Fruit fly (Drosophila melanogaster) whole organism, embryonic: Measurements from ENCODE around the gene ssh.

Source experiments
- Blimp-1 ChIP-seq: fragments of 200-800 bp; sonication (Bioruptor generic); optimal IDR thresholded peaks from 3 replicates; lab custom pipeline; 2018; ENCODE audit warnings: missing biosample characterization, missing genetic modification characterization, mild to moderate bottlenecking, moderate library complexity, missing genetic modification reagents
- CG10147 ChIP-seq: fragments of 200-800 bp; sonication (Bioruptor generic); optimal IDR thresholded peaks from 2 replicates; lab custom pipeline; 2019; ENCODE audit warnings: missing biosample characterization, mild to moderate bottlenecking, missing genetic modification characterization, moderate library complexity
- CG11247 ChIP-seq: fragments of 200-800 bp; sonication (Bioruptor generic); IDR thresholded peaks from 2 replicates; pipeline ENCODE4 v1.3.6; 2022; ENCODE audit warnings: missing biosample characterization, missing genetic modification characterization
- CG11696 ChIP-seq: fragments of 200-800 bp; sonication (Bioruptor generic); IDR thresholded peaks from 2 replicates; pipeline ENCODE4 v1.3.6; 2022; ENCODE audit warnings: missing biosample characterization, missing genetic modification characterization
- CG11723 ChIP-seq: fragments of 200-800 bp; sonication (Bioruptor generic); optimal IDR thresholded peaks from 2 replicates; lab custom pipeline; 2017; ENCODE audit warnings: missing biosample characterization, mild to moderate bottlenecking, missing genetic modification characterization
- CG1233 ChIP-seq: fragments of 200-800 bp; sonication (Bioruptor generic); optimal IDR thresholded peaks from 4 replicates; lab custom pipeline; 2018; ENCODE audit warnings: missing biosample characterization, mild to moderate bottlenecking, missing genetic modification characterization
- CG12942 ChIP-seq: fragments of 200-800 bp; sonication (Bioruptor generic); optimal IDR thresholded peaks from 3 replicates; lab custom pipeline; 2016; ENCODE audit warnings: missing biosample characterization, missing genetic modification characterization
- CG15011 ChIP-seq: fragments of 200-800 bp; sonication (Bioruptor generic); optimal IDR thresholded peaks from 3 replicates; lab custom pipeline; 2018; ENCODE audit warnings: missing biosample characterization, mild to moderate bottlenecking, missing genetic modification characterization
- CG1529 ChIP-seq: fragments of 200-800 bp; sonication (Bioruptor generic); optimal IDR thresholded peaks from 3 replicates; lab custom pipeline; 2018; ENCODE audit warnings: missing biosample characterization, missing genetic modification characterization
- CG15479 ChIP-seq: fragments of 200-800 bp; sonication (Bioruptor generic); optimal IDR thresholded peaks from 3 replicates; lab custom pipeline; 2019; ENCODE audit warnings: missing biosample characterization, mild to moderate bottlenecking, missing genetic modification characterization, moderate library complexity
- CG16813 ChIP-seq: fragments of 200-800 bp; sonication (Bioruptor generic); IDR thresholded peaks from 3 replicates; pipeline ENCODE4 v1.3.6; 2022; ENCODE audit warnings: missing biosample characterization, missing genetic modification characterization; ENCODE audit not compliant: partially characterized antibody
- CG17612 ChIP-seq: fragments of 200-800 bp; sonication (Bioruptor generic); IDR thresholded peaks from 2 replicates; pipeline ENCODE4 v1.3.6; 2022; ENCODE audit warnings: missing biosample characterization, missing genetic modification characterization
- CG2712 ChIP-seq: fragments of 200-800 bp; optimal IDR thresholded peaks from 3 replicates; lab custom pipeline; 2019; ENCODE audit warnings: missing biosample characterization, mild to moderate bottlenecking, missing genetic modification characterization, moderate library complexity
- CG2889 ChIP-seq: fragments of 200-800 bp; sonication (Bioruptor generic); IDR thresholded peaks from 3 replicates; pipeline ENCODE4 v1.3.6; 2022; ENCODE audit warnings: missing biosample characterization, missing genetic modification characterization
- CG3847 ChIP-seq: fragments of 200-800 bp; sonication (Bioruptor generic); IDR thresholded peaks from 2 replicates; pipeline ENCODE4 v1.3.6; 2022; ENCODE audit warnings: missing biosample characterization, missing genetic modification characterization
- CG4328 ChIP-seq: fragments of 200-800 bp; sonication (Bioruptor generic); optimal IDR thresholded peaks from 3 replicates; lab custom pipeline; 2017; ENCODE audit warnings: missing biosample characterization, missing genetic modification reagents, missing genetic modification characterization
- CG6689 ChIP-seq: fragments of 200-800 bp; sonication (Bioruptor generic); IDR thresholded peaks from 2 replicates; pipeline ENCODE4 v1.3.6; 2022; ENCODE audit warnings: missing biosample characterization, missing genetic modification characterization
- CG7271 ChIP-seq: fragments of 200-800 bp; sonication (Bioruptor generic); optimal IDR thresholded peaks from 2 replicates; lab custom pipeline; 2018; ENCODE audit warnings: missing biosample characterization, mild to moderate bottlenecking, missing genetic modification characterization, moderate library complexity
- CG9215 ChIP-seq: fragments of 200-800 bp; sonication (Bioruptor generic); IDR thresholded peaks from 2 replicates; pipeline ENCODE4 v1.3.6; 2022; ENCODE audit warnings: missing biosample characterization, missing genetic modification characterization
- CG9437 ChIP-seq: fragments of 200-800 bp; sonication (Bioruptor generic); optimal IDR thresholded peaks from 2 replicates; lab custom pipeline; 2018; ENCODE audit warnings: missing biosample characterization, mild to moderate bottlenecking, missing genetic modification characterization
- CHES-1-like ChIP-seq: fragments of 200-800 bp; sonication (Bioruptor generic); optimal IDR thresholded peaks from 2 replicates; lab custom pipeline; 2016; ENCODE audit warnings: missing biosample characterization, missing genetic modification characterization
- CTCF ChIP-seq: fragments of 200-800 bp; sonication (Bioruptor generic); optimal IDR thresholded peaks from 2 replicates; lab custom pipeline; 2017; ENCODE audit warnings: missing biosample characterization, mild to moderate bottlenecking, missing genetic modification characterization, moderate library complexity
- Elba2 ChIP-seq: fragments of 200-800 bp; sonication (Bioruptor generic); optimal IDR thresholded peaks from 3 replicates; lab custom pipeline; 2016; ENCODE audit warnings: missing biosample characterization, missing genetic modification characterization
- H2.0 ChIP-seq: fragments of 200-800 bp; sonication (Bioruptor generic); IDR thresholded peaks from 2 replicates; pipeline ENCODE4 v1.3.6; 2022; ENCODE audit warnings: missing biosample characterization, missing genetic modification characterization
- HLHmδ ChIP-seq: fragments of 200-800 bp; sonication (Bioruptor generic); optimal IDR thresholded peaks from 2 replicates; lab custom pipeline; 2018; ENCODE audit warnings: missing biosample characterization, mild to moderate bottlenecking, missing genetic modification characterization, moderate library complexity
- HmgD ChIP-seq: fragments of 200-800 bp; sonication (Bioruptor generic); optimal IDR thresholded peaks from 3 replicates; lab custom pipeline; 2016; ENCODE audit warnings: missing biosample characterization, missing genetic modification characterization
- NFAT ChIP-seq: fragments of 200-800 bp; sonication (Bioruptor generic); IDR thresholded peaks from 2 replicates; pipeline ENCODE4 v1.3.6; 2022; ENCODE audit warnings: missing biosample characterization, missing genetic modification characterization
- Oli ChIP-seq: fragments of 200-800 bp; sonication (Bioruptor generic); optimal IDR thresholded peaks from 2 replicates; lab custom pipeline; 2018; ENCODE audit warnings: missing biosample characterization, mild to moderate bottlenecking, missing genetic modification characterization, moderate library complexity
- Opbp ChIP-seq: fragments of 200-800 bp; sonication (Bioruptor generic); IDR thresholded peaks from 3 replicates; pipeline ENCODE4 v1.3.6; 2022; ENCODE audit warnings: missing biosample characterization, missing genetic modification characterization; ENCODE audit not compliant: partially characterized antibody
- Poxn ChIP-seq: fragments of 200-800 bp; sonication (Bioruptor generic); IDR thresholded peaks from 2 replicates; pipeline ENCODE4 v1.3.6; 2022; ENCODE audit warnings: missing biosample characterization, missing genetic modification characterization
- Ptx1 ChIP-seq: fragments of 200-800 bp; sonication (Bioruptor generic); IDR thresholded peaks from 2 replicates; pipeline ENCODE4 v1.3.6; 2022; ENCODE audit warnings: missing biosample characterization, missing genetic modification characterization
- Rx ChIP-seq: fragments of 200-800 bp; sonication (Bioruptor generic); IDR thresholded peaks from 2 replicates; pipeline ENCODE4 v1.3.6; 2022; ENCODE audit warnings: missing biosample characterization, missing genetic modification characterization
- Scr ChIP-seq: fragments of 200-800 bp; sonication (Bioruptor generic); IDR thresholded peaks from 2 replicates; pipeline ENCODE4 v1.3.6; 2022; ENCODE audit warnings: missing biosample characterization, missing genetic modification characterization; ENCODE audit not compliant: partially characterized antibody
- Xrp1 ChIP-seq: fragments of 200-800 bp; sonication (Bioruptor generic); IDR thresholded peaks from 2 replicates; pipeline ENCODE4 v1.3.6; 2022; ENCODE audit warnings: missing biosample characterization, missing genetic modification characterization
- br ChIP-seq: fragments of >200 bp; optimal IDR thresholded peaks from 2 replicates; lab custom pipeline; 2017
- cato ChIP-seq: fragments of 200-800 bp; sonication (Bioruptor generic); optimal IDR thresholded peaks from 2 replicates; lab custom pipeline; 2016; ENCODE audit warnings: missing biosample characterization, missing genetic modification characterization, borderline replicate concordance
- caup ChIP-seq: fragments of 200-800 bp; sonication (Bioruptor generic); optimal IDR thresholded peaks from 3 replicates; lab custom pipeline; 2017; ENCODE audit warnings: missing biosample characterization, mild to moderate bottlenecking, missing genetic modification characterization, moderate library complexity; ENCODE audit not compliant: severe bottlenecking
- croc ChIP-seq: fragments of 200-800 bp; sonication (Bioruptor generic); conservative IDR thresholded peaks from 3 replicates; pipeline ENCODE4 v1.3.6; 2022; ENCODE audit warnings: missing biosample characterization, missing genetic modification characterization
- cwo ChIP-seq: fragments of 200-800 bp; sonication (Bioruptor generic); optimal IDR thresholded peaks from 3 replicates; lab custom pipeline; 2017; ENCODE audit warnings: missing biosample characterization, missing genetic modification characterization, mild to moderate bottlenecking, moderate library complexity, missing genetic modification reagents
- da ChIP-seq: fragments of 200-800 bp; sonication (Bioruptor generic); optimal IDR thresholded peaks from 2 replicates; lab custom pipeline; 2016; ENCODE audit warnings: missing biosample characterization, missing genetic modification characterization
- jigr1 ChIP-seq: fragments of 200-800 bp; sonication (Bioruptor generic); IDR thresholded peaks from 3 replicates; pipeline ENCODE4 v1.3.6; 2022; ENCODE audit warnings: missing biosample characterization, missing genetic modification characterization
- kah ChIP-seq: fragments of 200-800 bp; sonication (Bioruptor generic); optimal IDR thresholded peaks from 2 replicates; lab custom pipeline; 2018; ENCODE audit warnings: missing biosample characterization, mild to moderate bottlenecking, missing genetic modification characterization
- kay ChIP-seq: fragments of 200-800 bp; sonication (Bioruptor generic); optimal IDR thresholded peaks from 2 replicates; lab custom pipeline; 2016; ENCODE audit warnings: missing biosample characterization, missing genetic modification characterization
- pfk ChIP-seq: fragments of 200-800 bp; sonication (Bioruptor generic); optimal IDR thresholded peaks from 2 replicates; lab custom pipeline; 2018; ENCODE audit warnings: missing biosample characterization, mild to moderate bottlenecking, missing genetic modification characterization, moderate library complexity
- salm ChIP-seq: fragments of 200-800 bp; sonication (Bioruptor generic); optimal IDR thresholded peaks from 2 replicates; lab custom pipeline; 2018; ENCODE audit warnings: missing biosample characterization, mild to moderate bottlenecking, missing genetic modification characterization
- sima ChIP-seq: fragments of 200-800 bp; sonication (Bioruptor generic); optimal IDR thresholded peaks from 2 replicates; lab custom pipeline; 2016; ENCODE audit warnings: missing biosample characterization, missing genetic modification characterization
- ssp ChIP-seq: fragments of 200-800 bp; sonication (Bioruptor generic); IDR thresholded peaks from 2 replicates; pipeline ENCODE4 v1.3.6; 2022; ENCODE audit warnings: missing biosample characterization, missing genetic modification characterization
- stc ChIP-seq: fragments of 200-800 bp; sonication (Bioruptor generic); IDR thresholded peaks from 2 replicates; pipeline ENCODE4 v1.3.6; 2022; ENCODE audit warnings: missing biosample characterization, missing genetic modification characterization
- tgo ChIP-seq: fragments of 200-800 bp; sonication (Bioruptor generic); IDR thresholded peaks from 3 replicates; pipeline ENCODE4 v1.3.6; 2022; ENCODE audit warnings: missing biosample characterization, missing genetic modification characterization
- wdn ChIP-seq: fragments of 200-800 bp; sonication (Bioruptor generic); IDR thresholded peaks from 2 replicates; pipeline ENCODE4 v1.3.6; 2022; ENCODE audit warnings: missing biosample characterization, missing genetic modification characterization

ssh gene

dm6 chr3R:24944920-24945853, at the start of gene ssh, which contains the start of gene Nmnat (continued):
- TF ChIP-seq cwo (GFP tag; lab: Kevin White, UChicago) (no peak), tgo (no peak), Blimp-1 (GFP tag; lab: Kevin White, UChicago) (no peak), cato (no peak), CG11723 (GFP tag; lab: Kevin White, UChicago) (no peak), CG6689 (GFP tag; lab: Robert Waterston, UW) (no peak; the same call in 1 of the 2 replicates), CG15011 (no peak), CG11696 (GFP tag; lab: Robert Waterston, UW) (no peak), CG1233 (GFP tag; lab: Kevin White, UChicago) (no peak), CG10147 (GFP tag; lab: Kevin White, UChicago) (no peak), CTCF (GFP tag; lab: Kevin White, UChicago) (no peak), jigr1 (GFP tag; lab: Robert Waterston, UW) (no peak), Ptx1 (no peak), croc (GFP tag; lab: Robert Waterston, UW) (no peak), caup (peak; percentile 16), kah (GFP tag; lab: Kevin White, UChicago) (no peak), CG15479 (GFP tag; lab: Kevin White, UChicago) (no peak), CG2712 (peak; percentile 62), CG2889 (GFP tag; lab: Robert Waterston, UW) (no peak), pfk (GFP tag; lab: Kevin White, UChicago) (no peak), CG1529 (GFP tag; lab: Kevin White, UChicago) (no peak), br (lab: Kevin White, UChicago) (no peak), da (GFP tag; lab: Kevin White, UChicago) (no peak), CG3847 (GFP tag; lab: Robert Waterston, UW) (peak; percentile 30; the same call in 1 of the 2 replicates), CG12942 (no peak), sima (GFP tag; lab: Kevin White, UChicago) (no peak), wdn (GFP tag; lab: Robert Waterston, UW) (no peak), Elba2 (peak; percentile 79), Opbp (GFP tag; lab: Robert Waterston, UW) (peak; percentile 80), CG17612 (GFP tag; lab: Robert Waterston, UW) (no peak), stc (GFP tag; lab: Robert Waterston, UW) (no peak), CG4328 (GFP tag; lab: Kevin White, UChicago) (no peak), Scr (GFP tag; lab: Robert Waterston, UW) (peak; percentile 94), CG11247 (no peak), ssp (no peak), Xrp1 (GFP tag; lab: Robert Waterston, UW) (peak; percentile 45; the same call in 1 of the 2 replicates), NFAT (GFP tag; lab: Robert Waterston, UW) (no peak), HmgD (GFP tag; lab: Kevin White, UChicago) (peak; percentile 6), HLHmδ (GFP tag; lab: Kevin White, UChicago) (no peak), Poxn (GFP tag; lab: Robert Waterston, UW) (no peak), salm (no peak), Rx (no peak), kay (GFP tag; lab: Kevin White, UChicago) (no peak), CG9437 (peak; percentile 21), H2.0 (GFP tag; lab: Robert Waterston, UW) (no peak), CG16813 (GFP tag; lab: Robert Waterston, UW) (peak; percentile 94), CG7271 (no peak), CHES-1-like (GFP tag; lab: Kevin White, UChicago) (peak; percentile 67), Oli (tag; lab: Kevin White, UChicago) (no peak), CG9215 (GFP tag; lab: Robert Waterston, UW) (no peak)
